Fruit fly (Drosophila melanogaster) whole organism, embryonic: Measurements from ENCODE around the gene CG2224.

Source experiments
- Blimp-1 ChIP-seq: fragments of 200-800 bp; sonication (Bioruptor generic); optimal IDR thresholded peaks from 3 replicates; lab custom pipeline; 2018; ENCODE audit warnings: missing biosample characterization, missing genetic modification characterization, mild to moderate bottlenecking, moderate library complexity, missing genetic modification reagents
- CG11723 ChIP-seq: fragments of 200-800 bp; sonication (Bioruptor generic); optimal IDR thresholded peaks from 2 replicates; lab custom pipeline; 2017; ENCODE audit warnings: missing biosample characterization, mild to moderate bottlenecking, missing genetic modification characterization
- CG12769 ChIP-seq: fragments of 200-800 bp; sonication (Bioruptor generic); optimal IDR thresholded peaks from 2 replicates; lab custom pipeline; 2019; ENCODE audit warnings: missing biosample characterization, mild to moderate bottlenecking, missing genetic modification characterization, moderate library complexity
- CG12942 ChIP-seq: fragments of 200-800 bp; sonication (Bioruptor generic); optimal IDR thresholded peaks from 3 replicates; lab custom pipeline; 2016; ENCODE audit warnings: missing biosample characterization, missing genetic modification characterization
- CG13287 ChIP-seq: fragments of 200-800 bp; sonication (Bioruptor generic); IDR thresholded peaks from 2 replicates; pipeline ENCODE4 v1.3.6; 2022; ENCODE audit warnings: missing biosample characterization, missing genetic modification characterization; ENCODE audit not compliant: partially characterized antibody
- CG13296 ChIP-seq: fragments of 200-800 bp; sonication (Bioruptor generic); optimal IDR thresholded peaks from 3 replicates; lab custom pipeline; 2018; ENCODE audit warnings: missing biosample characterization, mild to moderate bottlenecking, missing genetic modification characterization
- CG14710 ChIP-seq: fragments of 200-800 bp; sonication (Bioruptor generic); optimal IDR thresholded peaks from 3 replicates; lab custom pipeline; 2019; ENCODE audit warnings: missing biosample characterization, mild to moderate bottlenecking, missing genetic modification characterization, moderate library complexity
- CG15011 ChIP-seq: fragments of 200-800 bp; sonication (Bioruptor generic); optimal IDR thresholded peaks from 3 replicates; lab custom pipeline; 2018; ENCODE audit warnings: missing biosample characterization, mild to moderate bottlenecking, missing genetic modification characterization
- CG2889 ChIP-seq: fragments of 200-800 bp; sonication (Bioruptor generic); IDR thresholded peaks from 3 replicates; pipeline ENCODE4 v1.3.6; 2022; ENCODE audit warnings: missing biosample characterization, missing genetic modification characterization
- CG34376 ChIP-seq: fragments of 200-800 bp; sonication (Bioruptor generic); optimal IDR thresholded peaks from 2 replicates; lab custom pipeline; 2018; ENCODE audit warnings: missing biosample characterization, mild to moderate bottlenecking, missing genetic modification characterization
- CG4707 ChIP-seq: fragments of 200-800 bp; sonication (Bioruptor generic); optimal IDR thresholded peaks from 2 replicates; lab custom pipeline; 2018; ENCODE audit warnings: missing biosample characterization, mild to moderate bottlenecking, missing genetic modification characterization, moderate library complexity
- CG6254 ChIP-seq: fragments of 200-800 bp; sonication (Bioruptor generic); optimal IDR thresholded peaks from 3 replicates; lab custom pipeline; 2017; ENCODE audit warnings: mild to moderate bottlenecking, missing biosample characterization, missing genetic modification reagents, missing genetic modification characterization
- CTCF ChIP-seq: fragments of 200-800 bp; sonication (Bioruptor generic); optimal IDR thresholded peaks from 2 replicates; lab custom pipeline; 2017; ENCODE audit warnings: missing biosample characterization, mild to moderate bottlenecking, missing genetic modification characterization, moderate library complexity
- CoRest ChIP-seq: fragments of 200-800 bp; sonication (Bioruptor generic); optimal IDR thresholded peaks from 3 replicates; lab custom pipeline; 2018; ENCODE audit warnings: missing biosample characterization, mild to moderate bottlenecking, missing genetic modification characterization, moderate library complexity
- Drgx ChIP-seq: fragments of 200-800 bp; sonication (Bioruptor generic); IDR thresholded peaks from 2 replicates; pipeline ENCODE4 v1.3.6; 2022; ENCODE audit warnings: missing biosample characterization, missing genetic modification characterization
- Eip74EF ChIP-seq, 2 experiments: fragments of 200-800 bp in 1 of 2; fragments of >200 bp in 1 of 2; sonication (Bioruptor generic) in 1 of 2; optimal IDR thresholded peaks; 2 replicates each; lab custom pipeline; 2017 to 2019; ENCODE audit warnings: missing biosample characterization in 2 of 2, missing genetic modification characterization in 2 of 2, mild to moderate bottlenecking in 1 of 2, moderate library complexity in 1 of 2
- Elba2 ChIP-seq: fragments of 200-800 bp; sonication (Bioruptor generic); optimal IDR thresholded peaks from 3 replicates; lab custom pipeline; 2016; ENCODE audit warnings: missing biosample characterization, missing genetic modification characterization
- Fer1 ChIP-seq: fragments of 200-800 bp; sonication (Bioruptor generic); optimal IDR thresholded peaks from 2 replicates; lab custom pipeline; 2017; ENCODE audit warnings: missing biosample characterization, mild to moderate bottlenecking, missing genetic modification characterization
- Fer3 ChIP-seq: fragments of 200-800 bp; sonication (Bioruptor generic); optimal IDR thresholded peaks from 2 replicates; lab custom pipeline; 2018; ENCODE audit warnings: missing biosample characterization, mild to moderate bottlenecking, missing genetic modification characterization, moderate library complexity
- H2.0 ChIP-seq: fragments of 200-800 bp; sonication (Bioruptor generic); IDR thresholded peaks from 2 replicates; pipeline ENCODE4 v1.3.6; 2022; ENCODE audit warnings: missing biosample characterization, missing genetic modification characterization
- HLH54F ChIP-seq: fragments of 200-800 bp; sonication (Bioruptor generic); optimal IDR thresholded peaks from 3 replicates; lab custom pipeline; 2016; ENCODE audit warnings: missing biosample characterization, missing genetic modification characterization
- HmgZ ChIP-seq: fragments of 200-800 bp; sonication (Bioruptor generic); optimal IDR thresholded peaks from 2 replicates; lab custom pipeline; 2018; ENCODE audit warnings: missing biosample characterization, mild to moderate bottlenecking, missing genetic modification characterization
- Hmr ChIP-seq: fragments of 200-800 bp; sonication (Bioruptor generic); optimal IDR thresholded peaks from 3 replicates; lab custom pipeline; 2017; ENCODE audit warnings: mild to moderate bottlenecking, missing biosample characterization, missing genetic modification reagents, missing genetic modification characterization
- Hr39 ChIP-seq: fragments of >200 bp; optimal IDR thresholded peaks from 2 replicates; lab custom pipeline; 2017
- Hsf ChIP-seq: fragments of 200-800 bp; sonication (Bioruptor generic); optimal IDR thresholded peaks from 3 replicates; lab custom pipeline; 2016; ENCODE audit warnings: missing biosample characterization, missing genetic modification characterization
- Lim3 ChIP-seq: fragments of 200-800 bp; sonication (Bioruptor generic); IDR thresholded peaks from 2 replicates; pipeline ENCODE4 v1.3.6; 2022; ENCODE audit warnings: missing biosample characterization, missing genetic modification characterization
- Optix ChIP-seq: fragments of 200-800 bp; sonication (Bioruptor generic); IDR thresholded peaks from 3 replicates; pipeline ENCODE4 v1.3.6; 2022; ENCODE audit warnings: missing biosample characterization, missing genetic modification characterization
- Sox102F ChIP-seq: fragments of 200-800 bp; sonication (Bioruptor generic); optimal IDR thresholded peaks from 2 replicates; lab custom pipeline; 2018; ENCODE audit warnings: missing biosample characterization, mild to moderate bottlenecking, missing genetic modification characterization, moderate library complexity
- Usf ChIP-seq: fragments of 200-800 bp; sonication (Bioruptor generic); optimal IDR thresholded peaks from 2 replicates; lab custom pipeline; 2017; ENCODE audit warnings: missing genotype, missing biosample characterization, missing genetic modification characterization
- abd-A ChIP-seq: fragments of 200-800 bp; sonication (Bioruptor generic); optimal IDR thresholded peaks from 3 replicates; lab custom pipeline; 2019; ENCODE audit warnings: missing biosample characterization, mild to moderate bottlenecking, missing genetic modification characterization, moderate library complexity
- al ChIP-seq: fragments of 200-800 bp; sonication (Bioruptor generic); IDR thresholded peaks from 2 replicates; pipeline ENCODE4 v1.3.6; 2022; ENCODE audit warnings: missing biosample characterization, missing genetic modification characterization
- ato ChIP-seq: fragments of 200-800 bp; sonication (Bioruptor generic); IDR thresholded peaks from 2 replicates; pipeline ENCODE4 v1.3.6; 2022; ENCODE audit warnings: missing biosample characterization, missing genetic modification characterization; ENCODE audit not compliant: partially characterized antibody
- bbx ChIP-seq: fragments of 200-800 bp; sonication (Bioruptor generic); IDR thresholded peaks from 2 replicates; pipeline ENCODE4 v1.3.6; 2022; ENCODE audit warnings: missing biosample characterization, missing genetic modification characterization; ENCODE audit not compliant: partially characterized antibody
- ci ChIP-seq: fragments of 200-800 bp; sonication (Bioruptor generic); IDR thresholded peaks from 3 replicates; pipeline ENCODE4 v1.3.6; 2022; ENCODE audit warnings: missing biosample characterization, missing genetic modification characterization
- danr ChIP-seq: fragments of 200-800 bp; sonication (Bioruptor generic); IDR thresholded peaks from 2 replicates; pipeline ENCODE4 v1.3.6; 2022; ENCODE audit warnings: missing biosample characterization, missing genetic modification characterization
- dpn ChIP-seq, 2 experiments: fragments of 200-800 bp; sonication (Bioruptor generic); optimal IDR thresholded peaks; 3 replicates each; lab custom pipeline; 2016; ENCODE audit warnings: missing biosample characterization in 2 of 2, missing genetic modification characterization in 2 of 2
- esg ChIP-seq: fragments of 200-800 bp; sonication (Bioruptor generic); conservative IDR thresholded peaks from 2 replicates; pipeline ENCODE4 v1.3.6; 2022; ENCODE audit warnings: missing biosample characterization, missing genetic modification characterization
- fd3F ChIP-seq: fragments of 200-800 bp; sonication (Bioruptor generic); optimal IDR thresholded peaks from 2 replicates; lab custom pipeline; 2018; ENCODE audit warnings: missing biosample characterization, mild to moderate bottlenecking, missing genetic modification characterization, moderate library complexity
- gem ChIP-seq: fragments of 200-800 bp; sonication (Bioruptor generic); optimal IDR thresholded peaks from 2 replicates; lab custom pipeline; 2019; ENCODE audit warnings: missing biosample characterization, mild to moderate bottlenecking, missing genetic modification characterization, moderate library complexity
- h ChIP-seq: fragments of >200 bp; optimal IDR thresholded peaks from 2 replicates; lab custom pipeline; 2017
- ind ChIP-seq: fragments of 200-800 bp; sonication (Bioruptor generic); optimal IDR thresholded peaks from 3 replicates; lab custom pipeline; 2016; ENCODE audit warnings: missing biosample characterization, missing genetic modification characterization
- nerfin-2 ChIP-seq: fragments of 200-800 bp; sonication (Bioruptor generic); IDR thresholded peaks from 2 replicates; pipeline ENCODE4 v1.3.6; 2022; ENCODE audit warnings: missing biosample characterization, missing genetic modification characterization; ENCODE audit not compliant: partially characterized antibody
- nmo ChIP-seq: fragments of 200-800 bp; sonication (Bioruptor generic); optimal IDR thresholded peaks from 2 replicates; lab custom pipeline; 2018; ENCODE audit warnings: missing biosample characterization, mild to moderate bottlenecking, missing genetic modification characterization, moderate library complexity
- pita ChIP-seq: fragments of 200-800 bp; sonication (Bioruptor generic); optimal IDR thresholded peaks from 2 replicates; lab custom pipeline; 2017; ENCODE audit warnings: missing biosample characterization, mild to moderate bottlenecking, missing genetic modification characterization
- prd ChIP-seq, 3 experiments: fragments of >200 bp in 2 of 3; fragments of 200-800 bp in 1 of 3; sonication (Bioruptor generic) in 1 of 3; optimal IDR thresholded peaks in 2 of 3; IDR thresholded peaks in 1 of 3; 2 replicates in 2 of 3; 3 replicates in 1 of 3; pipeline versions ENCODE4 v1.3.6 to Lab custom; 2017 to 2022; ENCODE audit warnings: missing biosample characterization in 1 of 3, missing genetic modification characterization in 1 of 3
- sd ChIP-seq: fragments of 200-800 bp; sonication (Bioruptor generic); optimal IDR thresholded peaks from 3 replicates; lab custom pipeline; 2018; ENCODE audit warnings: missing biosample characterization, mild to moderate bottlenecking, missing genetic modification characterization, moderate library complexity
- sens ChIP-seq: fragments of 200-800 bp; sonication (Bioruptor generic); peaks from one replicate; lab custom pipeline; 2016; ENCODE audit warnings: missing biosample characterization, missing genetic modification characterization
- sob ChIP-seq: fragments of 200-800 bp; sonication (Bioruptor generic); IDR thresholded peaks from 2 replicates; pipeline ENCODE4 v1.3.6; 2022; ENCODE audit warnings: missing biosample characterization, missing genetic modification characterization
- tll ChIP-seq, 2 experiments: fragments of 200-800 bp in 1 of 2; fragments of >200 bp in 1 of 2; sonication (Bioruptor generic) in 1 of 2; optimal IDR thresholded peaks; 2 replicates each; lab custom pipeline; 2017 to 2019; ENCODE audit warnings: missing biosample characterization in 2 of 2, missing genetic modification characterization in 2 of 2, mild to moderate bottlenecking in 1 of 2, moderate library complexity in 1 of 2
- zen ChIP-seq: fragments of 200-800 bp; sonication (Bioruptor generic); optimal IDR thresholded peaks from 3 replicates; lab custom pipeline; 2018; ENCODE audit warnings: missing biosample characterization, mild to moderate bottlenecking, missing genetic modification characterization, moderate library complexity

The CG2224 gene

dm6 chr3R:30472331-30472730 is 13.2 kb upstream of the CG2224 start (continued):
- no peak for TF ChIP-seq gem (tag; lab: Kevin White, UChicago)
- peak; percentile 50 for TF ChIP-seq CG12769 (tag; lab: Kevin White, UChicago)
- TF ChIP-seq Blimp-1 (GFP tag; lab: Kevin White, UChicago), result peak; percentile 46
- no peak for TF ChIP-seq Optix (GFP tag; lab: Robert Waterston, UW)
- no peak for TF ChIP-seq esg (GFP tag; lab: Robert Waterston, UW)
- no peak for TF ChIP-seq CG12942 (GFP tag; lab: Kevin White, UChicago)
- TF ChIP-seq ci (GFP tag; lab: Robert Waterston, UW), result no peak
- no peak for TF ChIP-seq CG13296 (GFP tag; lab: Kevin White, UChicago)
- TF ChIP-seq Lim3, result no peak
- TF ChIP-seq Drgx, result no peak
- TF ChIP-seq CG4707 (GFP tag; lab: Kevin White, UChicago), result no peak
- peak; percentile 81 for TF ChIP-seq abd-A (tag; lab: Kevin White, UChicago)
- no peak for TF ChIP-seq Sox102F (GFP tag; lab: Kevin White, UChicago)
- no peak for TF ChIP-seq CG34376

dm6 chr3R:30470690-30471089 is 11.6 kb upstream of the CG2224 start:
- TF ChIP-seq Hsf (GFP tag; lab: Kevin White, UChicago) (no peak), fd3F (GFP tag; lab: Kevin White, UChicago) (no peak), sob (no peak), Usf (no peak), CG13287 (GFP tag; lab: Robert Waterston, UW) (no peak), CoRest (tag; lab: Kevin White, UChicago) (no peak), Eip74EF (GFP tag; optimal IDR thresholded peaks at IDR 0.05; lab: Kevin White, UChicago) (no peak), Fer3 (no peak), al (GFP tag; lab: Robert Waterston, UW) (no peak)

DNA sequence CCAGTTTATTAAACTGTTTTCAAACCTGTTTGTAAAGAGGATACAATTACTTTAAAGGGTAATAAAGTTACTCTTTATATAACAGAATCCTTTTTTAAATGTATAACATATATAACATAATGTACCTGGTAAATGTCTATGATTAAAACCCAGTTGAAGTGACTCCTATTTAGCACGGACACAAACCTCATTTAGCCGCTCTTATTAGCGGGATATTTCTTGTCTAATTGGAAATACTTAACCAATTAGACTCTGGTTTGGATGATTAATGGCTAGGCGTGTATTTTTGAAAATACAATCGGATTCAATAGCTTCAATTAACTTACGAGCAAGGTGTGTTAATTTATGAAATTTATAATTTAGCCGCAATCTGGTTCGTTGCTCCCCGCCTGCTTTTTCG is 8.0 kb upstream of the CG2224 start:
- TF ChIP-seq nmo (no peak), pita (GFP tag; lab: Kevin White, UChicago) (peak; percentile 78), Fer1 (GFP tag; lab: Kevin White, UChicago) (no peak), dpn (GFP tag; optimal IDR thresholded peaks at IDR 0.05; lab: Kevin White, UChicago) (no peak), sens (peak; percentile 44), HmgZ (tag; lab: Kevin White, UChicago) (no peak), ind (GFP tag; lab: Kevin White, UChicago) (no peak), CG14710 (tag; lab: Kevin White, UChicago) (peak; percentile 1), Hr39 (no peak), HLH54F (no peak), CTCF (peak; percentile 54), sd (tag; lab: Kevin White, UChicago) (no peak), ato (GFP tag; lab: Robert Waterston, UW) (no peak), CG2889 (GFP tag; lab: Robert Waterston, UW) (no peak), H2.0 (GFP tag; lab: Robert Waterston, UW) (no peak), nerfin-2 (GFP tag; lab: Robert Waterston, UW) (no peak), prd (optimal IDR thresholded peaks at IDR 0.05; lab: Kevin White, UChicago) (no peak), prd (GFP tag; IDR thresholded peaks at IDR 0.05; lab: Robert Waterston, UW) (no peak), danr (GFP tag; lab: Robert Waterston, UW) (no peak), CG11723 (GFP tag; lab: Kevin White, UChicago) (no peak), CG6254 (GFP tag; lab: Kevin White, UChicago) (no peak), zen (tag; lab: Kevin White, UChicago) (peak; percentile 91), bbx (no peak), CG15011 (no peak), Elba2 (GFP tag; lab: Kevin White, UChicago) (peak; percentile 72), h (no peak), tll (GFP tag; optimal IDR thresholded peaks at IDR 0.05; lab: Kevin White, UChicago) (peak in 1 of 2 experiments; percentile 36), Hmr (GFP tag; lab: Kevin White, UChicago) (no peak)
